Fruit fly (Drosophila melanogaster): ENCODE measurements around the gene CG7970.

dm6 chr3L:1688161-1688560, 35.6 kb downstream of the CG7970 start:
- TF ChIP-seq CG6854 (GFP tag; optimal IDR thresholded peaks at IDR 0.05), result no peak
- TF ChIP-seq CG34406 (GFP tag; optimal IDR thresholded peaks at IDR 0.05), result no peak
- TF ChIP-seq CG6808 (GFP tag; optimal IDR thresholded peaks at IDR 0.05), result peak; percentile 15
- TF ChIP-seq CG10669 (GFP tag; optimal IDR thresholded peaks at IDR 0.05), result no peak
- no peak for TF ChIP-seq CG3919 (GFP tag; optimal IDR thresholded peaks at IDR 0.05)
- TF ChIP-seq Gug (GFP tag; IDR thresholded peaks at IDR 0.05), result no peak
- TF ChIP-seq topi (GFP tag; optimal IDR thresholded peaks at IDR 0.05), result no peak
- TF ChIP-seq Met (GFP tag; optimal IDR thresholded peaks at IDR 0.05), result no peak
- no peak for TF ChIP-seq CG6792 (GFP tag; optimal IDR thresholded peaks at IDR 0.05)
- TF ChIP-seq esn (GFP tag; optimal IDR thresholded peaks at IDR 0.05), result no peak

Measured in whole organism, prepupa.